Worm (Caenorhabditis elegans) whole organism, L4 larva: ENCODE results near the gene K02G10.15.

Experiments
- ama-1 ChIP-seq: fragments of 150-350 bp; optimal IDR thresholded peaks from 2 replicates; lab custom pipeline; 2014; ENCODE audit warnings: inconsistent platforms, mixed read lengths
- ceh-82 ChIP-seq: sonication (generic microtip); optimal IDR thresholded peaks from 2 replicates; lab custom pipeline; 2017; ENCODE audit warnings: missing biosample characterization, missing genetic modification characterization
- daf-12 ChIP-seq: fragments of 150-350 bp; optimal IDR thresholded peaks from 2 replicates; lab custom pipeline; 2014; ENCODE audit warnings: missing biosample characterization, missing genetic modification reagents, missing genetic modification characterization
- lsy-2 ChIP-seq, 2 experiments: fragments of 150-350 bp in 1 of 2; sonication (generic microtip) in 1 of 2; optimal IDR thresholded peaks; 2 replicates each; lab custom pipeline; 2014 to 2017; ENCODE audit warnings: missing biosample characterization in 2 of 2, missing genetic modification characterization in 2 of 2

DNA sequence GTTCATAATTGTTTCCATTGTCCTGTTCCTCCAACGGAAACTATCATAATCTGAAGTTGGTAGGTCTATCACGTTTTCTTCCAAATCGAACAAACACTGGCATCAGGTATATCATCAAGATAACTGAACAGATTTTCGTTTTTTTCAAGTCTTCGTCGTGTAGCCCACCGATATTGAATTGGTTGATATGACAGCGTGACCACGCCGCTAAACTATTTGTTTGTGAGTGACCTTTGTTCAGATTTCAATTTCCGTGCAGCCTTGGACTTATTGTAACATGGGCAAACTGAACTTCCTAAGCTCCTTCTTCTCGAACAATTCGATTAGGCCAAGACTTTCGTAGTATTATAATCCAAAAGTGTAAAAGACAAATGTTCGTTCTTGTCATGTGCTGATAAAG is 3.1 kb upstream of the K02G10.15 start:
- TF ChIP-seq ceh-82 (no peak), ama-1 (lab: Kevin White, UChicago) (no peak), daf-12 (no peak), lsy-2 (tag; optimal IDR thresholded peaks at IDR 0.05; lab: Kevin White, UChicago) (no peak)
